Worm (Caenorhabditis elegans): Measurements from ENCODE around the gene C52B9.4.

C52B9.4 gene

ce11 chrX:4294957-4295356, 34.5 kb downstream of the C52B9.4 start:
- TF ChIP-seq ceh-91 (GFP tag; IDR thresholded peaks at IDR 0.05) (no peak), somi-1 (GFP tag; optimal IDR thresholded peaks at IDR 0.05) (no peak), let-526 (GFP tag; IDR thresholded peaks at IDR 0.05) (no peak), Y67H2A.10 (GFP tag; conservative IDR thresholded peaks at IDR 0.05) (no peak), sptf-2 (GFP tag; optimal IDR thresholded peaks at IDR 0.05) (no peak), zfh-2 (GFP tag; conservative IDR thresholded peaks at IDR 0.05) (no peak), mcd-1 (GFP tag; IDR thresholded peaks at IDR 0.05) (no peak), dpl-1 (GFP tag; optimal IDR thresholded peaks at IDR 0.05) (no peak), akir-1 (GFP tag; optimal IDR thresholded peaks at IDR 0.05) (no peak), egrh-3 (GFP tag; IDR thresholded peaks at IDR 0.05) (peak; percentile 31; the same call in 1 of the 2 replicates), ceh-27 (GFP tag; optimal IDR thresholded peaks at IDR 0.05) (no peak), nhr-80 (tag; optimal IDR thresholded peaks at IDR 0.05) (peak; percentile 26), cebp-1 (GFP tag; IDR thresholded peaks at IDR 0.05) (peak; percentile 38; the same call in 1 of the 2 replicates), cebp-1 (tag; optimal IDR thresholded peaks at IDR 0.05) (peak; percentile 84), him-1 (tag; optimal IDR thresholded peaks at IDR 0.05) (no peak), unc-62 (GFP tag; optimal IDR thresholded peaks at IDR 0.05) (no peak), ztf-22 (GFP tag; optimal IDR thresholded peaks at IDR 0.05) (no peak), snpc-4 (GFP tag; optimal IDR thresholded peaks at IDR 0.05) (no peak), snpc-4 (tag; optimal IDR thresholded peaks at IDR 0.05) (no peak), lsy-27 (tag; optimal IDR thresholded peaks at IDR 0.05; ENCODE audit: borderline replicate concordance, insufficient read depth) (no peak), lin-35 (GFP tag; optimal IDR thresholded peaks at IDR 0.05) (no peak), ceh-58 (GFP tag; IDR thresholded peaks at IDR 0.05) (no peak), efl-1 (GFP tag; optimal IDR thresholded peaks at IDR 0.05) (no peak)

- TF ChIP-seq nfya-1 (tag; optimal IDR thresholded peaks at IDR 0.05; ENCODE audit: borderline replicate concordance, insufficient read depth) (no peak), ZK185.1 (tag; optimal IDR thresholded peaks at IDR 0.05; ENCODE audit: poor library complexity, severe bottlenecking) (no peak), ccch-3 (GFP tag; optimal IDR thresholded peaks at IDR 0.05) (no peak), B0261.1 (tag; optimal IDR thresholded peaks at IDR 0.05) (no peak), athp-1 (tag; optimal IDR thresholded peaks at IDR 0.05) (no peak), dpff-1 (tag; optimal IDR thresholded peaks at IDR 0.05) (no peak), T26A5.8 (tag; optimal IDR thresholded peaks at IDR 0.05) (no peak), ztf-26 (tag; optimal IDR thresholded peaks at IDR 0.05) (no peak), Y95B8A.8 (GFP tag; IDR thresholded peaks at IDR 0.05) (no peak), egl-18 (GFP tag; IDR thresholded peaks at IDR 0.05) (no peak)
These were observed 35.5 kb downstream of the C52B9.4 start for ce11 chrX:4295917-4296316.

ce11 chrX:4297452-4297851, 37.0 kb downstream of the C52B9.4 start, which contains the start of gene paf-2:
TSS of gene paf-2 (minus strand) at chrX:4297741.
- TF ChIP-seq ceh-27 (GFP tag; optimal IDR thresholded peaks at IDR 0.05), result peak; percentile 40
- TF ChIP-seq attf-3 (GFP tag; conservative IDR thresholded peaks at IDR 0.05), result no peak

ce11 chrX:4303200-4303599, 42.7 kb downstream of the C52B9.4 start:
- no peak for TF ChIP-seq dpl-1 (GFP tag; optimal IDR thresholded peaks at IDR 0.05)
- no peak for TF ChIP-seq egl-44 (GFP tag; IDR thresholded peaks at IDR 0.05)
- TF ChIP-seq mcd-1 (GFP tag; IDR thresholded peaks at IDR 0.05), result no peak
- no peak for TF ChIP-seq tbp1 (GFP tag; optimal IDR thresholded peaks at IDR 0.05)
- TF ChIP-seq ztf-6 (GFP tag; IDR thresholded peaks at IDR 0.05), result no peak
- no peak for TF ChIP-seq nhr-179 (tag; optimal IDR thresholded peaks at IDR 0.05)
- no peak for TF ChIP-seq F10E7.11 (tag; optimal IDR thresholded peaks at IDR 0.05)

Data from whole organism, young adult.